Fruit fly (Drosophila melanogaster): ENCODE data around the gene Arglu1.

Gene Arglu1

dm6 chr2L:9908468-9908967, 29.4 kb downstream of the Arglu1 start, which contains the start of gene CG13124 (continued):
- TF ChIP-seq cg (GFP tag; optimal IDR thresholded peaks at IDR 0.05) (peak; percentile 46), CG3838 (GFP tag; optimal IDR thresholded peaks at IDR 0.05) (no peak), CG18262 (tag; optimal IDR thresholded peaks at IDR 0.05) (no peak), Stat92E (GFP tag; optimal IDR thresholded peaks at IDR 0.05) (no peak), CG15073 (GFP tag; optimal IDR thresholded peaks at IDR 0.05) (no peak), YL-1 (GFP tag; optimal IDR thresholded peaks at IDR 0.05) (no peak), Sry-δ (GFP tag; optimal IDR thresholded peaks at IDR 0.05) (no peak), lov (optimal IDR thresholded peaks at IDR 0.05) (no peak), lov (GFP tag; IDR thresholded peaks at IDR 0.05) (no peak), CG8944 (GFP tag; optimal IDR thresholded peaks at IDR 0.05) (no peak), emc (GFP tag; optimal IDR thresholded peaks at IDR 0.05) (no peak), ap (GFP tag; IDR thresholded peaks at IDR 0.05) (0 out of 2 replicates have a peak, but pooled peaks have one; percentile 22), CG6683 (GFP tag; optimal IDR thresholded peaks at IDR 0.05) (no peak), sim (GFP tag; IDR thresholded peaks at IDR 0.05) (no peak), Hr78 (GFP tag; optimal IDR thresholded peaks at IDR 0.05) (no peak), CG2712 (tag; optimal IDR thresholded peaks at IDR 0.05) (no peak), Adf1 (GFP tag; IDR thresholded peaks at IDR 0.05) (peak; percentile 42; the same call in 1 of the 2 replicates), CG4617 (GFP tag; optimal IDR thresholded peaks at IDR 0.05; ENCODE audit: borderline replicate concordance) (no peak), CG12942 (GFP tag; optimal IDR thresholded peaks at IDR 0.05) (no peak), B-H1 (GFP tag; IDR thresholded peaks at IDR 0.05) (no peak), tup (GFP tag; optimal IDR thresholded peaks at IDR 0.05) (no peak), Deaf1 (tag; optimal IDR thresholded peaks at IDR 0.05) (peak; percentile 34), knrl (GFP tag; IDR thresholded peaks at IDR 0.05; ENCODE audit: partially characterized antibody) (no peak), al (GFP tag; IDR thresholded peaks at IDR 0.05) (no peak), tll (GFP tag; optimal IDR thresholded peaks at IDR 0.05) (no peak), disco-r (GFP tag; optimal IDR thresholded peaks at IDR 0.05) (no peak), fd3F (GFP tag; optimal IDR thresholded peaks at IDR 0.05) (no peak), CG17328 (GFP tag; IDR thresholded peaks at IDR 0.05) (peak; percentile 38; the same call in 1 of the 2 replicates), CG3163 (GFP tag; optimal IDR thresholded peaks at IDR 0.05) (peak; percentile 86), CG4730 (GFP tag; IDR thresholded peaks at IDR 0.05) (no peak), CG2116 (GFP tag; optimal IDR thresholded peaks at IDR 0.05) (no peak), Lim3 (GFP tag; IDR thresholded peaks at IDR 0.05) (no peak), tna (GFP tag; IDR thresholded peaks at IDR 0.05; ENCODE audit: partially characterized antibody) (0 out of 2 replicates have a peak, but pooled peaks have one; percentile 8), crol (GFP tag; IDR thresholded peaks at IDR 0.05) (no peak), Hr39 (optimal IDR thresholded peaks at IDR 0.05) (no peak), CG1792 (GFP tag; optimal IDR thresholded peaks at IDR 0.05) (no peak), pzg (GFP tag; optimal IDR thresholded peaks at IDR 0.05) (no peak), MESR4 (GFP tag; optimal IDR thresholded peaks at IDR 0.05) (peak; percentile 5), aop (GFP tag; IDR thresholded peaks at IDR 0.05) (no peak), seq (GFP tag; IDR thresholded peaks at IDR 0.05) (no peak; the same call in 1 of the 2 replicates), CG12104 (GFP tag; optimal IDR thresholded peaks at IDR 0.05) (no peak), tio (GFP tag; optimal IDR thresholded peaks at IDR 0.05) (no peak), Neu2 (GFP tag; optimal IDR thresholded peaks at IDR 0.05; ENCODE audit: borderline replicate concordance) (no peak), cas (GFP tag; IDR thresholded peaks at IDR 0.05) (no peak), ara (GFP tag; IDR thresholded peaks at IDR 0.05) (no peak), CG12219 (GFP tag; optimal IDR thresholded peaks at IDR 0.05) (peak; percentile 36), Dek (tag; optimal IDR thresholded peaks at IDR 0.05) (no peak), CG3847 (GFP tag; IDR thresholded peaks at IDR 0.05) (0 out of 2 replicates have a peak, but pooled peaks have one; percentile 7), CG1832 (GFP tag; optimal IDR thresholded peaks at IDR 0.05) (no peak), Fer2 (tag; optimal IDR thresholded peaks at IDR 0.05) (no peak), Antp (GFP tag; optimal IDR thresholded peaks at IDR 0.05) (no peak)
